Worm (Caenorhabditis elegans) whole organism, L3 larva: ENCODE measurements around the gene E02A10.3.

Experiments used
- ZK546.5 ChIP-seq: sonication (generic microtip); optimal IDR thresholded peaks from 2 replicates; lab custom pipeline; 2017; ENCODE audit warnings: missing biosample characterization, missing genetic modification characterization
- ceh-28 ChIP-seq: fragments of 150-350 bp; optimal IDR thresholded peaks from 2 replicates; lab custom pipeline; 2014; ENCODE audit warnings: missing biosample characterization, missing genetic modification reagents, missing genetic modification characterization
- ceh-82 ChIP-seq: fragments of 150-350 bp; optimal IDR thresholded peaks from 2 replicates; lab custom pipeline; 2014; ENCODE audit warnings: missing biosample characterization, missing genetic modification characterization
- daf-12 ChIP-seq: fragments of 150-350 bp; optimal IDR thresholded peaks from 2 replicates; lab custom pipeline; 2014; ENCODE audit warnings: missing biosample characterization, missing genetic modification reagents, missing genetic modification characterization
- nhr-11 ChIP-seq: fragments of 150-350 bp; optimal IDR thresholded peaks from 2 replicates; lab custom pipeline; 2014; ENCODE audit warnings: missing biosample characterization, missing genetic modification characterization
- nhr-12 ChIP-seq: fragments of 150-350 bp; optimal IDR thresholded peaks from 2 replicates; lab custom pipeline; 2014; ENCODE audit warnings: missing biosample characterization, missing genetic modification characterization
- nhr-237 ChIP-seq: fragments of 150-350 bp; optimal IDR thresholded peaks from 2 replicates; lab custom pipeline; 2014; ENCODE audit warnings: missing biosample characterization, missing genetic modification characterization
- nhr-28 ChIP-seq: fragments of 150-350 bp; optimal IDR thresholded peaks from 2 replicates; lab custom pipeline; 2014; ENCODE audit warnings: missing biosample characterization, missing genetic modification characterization
- pha-4 ChIP-seq: fragments of 150-350 bp; optimal IDR thresholded peaks from 2 replicates; lab custom pipeline; 2014; ENCODE audit warnings: missing biosample characterization, missing genetic modification reagents, missing genetic modification characterization
- pqm-1 ChIP-seq: fragments of 150-350 bp; optimal IDR thresholded peaks from 2 replicates; lab custom pipeline; 2017; ENCODE audit warnings: missing biosample characterization, missing genetic modification characterization, inconsistent platforms
- skn-1 ChIP-seq: fragments of 150-350 bp; optimal IDR thresholded peaks from 2 replicates; lab custom pipeline; 2014; ENCODE audit warnings: missing biosample characterization, missing genetic modification characterization
- unc-39 ChIP-seq: sonication (generic microtip); optimal IDR thresholded peaks from 4 replicates; lab custom pipeline; 2017; ENCODE audit warnings: missing biosample characterization, missing genetic modification characterization
- zag-1 ChIP-seq: fragments of 150-350 bp; optimal IDR thresholded peaks from 2 replicates; lab custom pipeline; 2014; ENCODE audit warnings: missing biosample characterization, missing genetic modification characterization

ce11 chrV:12533635-12534150, 45.7 kb upstream of the E02A10.3 start:
- TF ChIP-seq zag-1 (tag; lab: Kevin White, UChicago) (no peak), nhr-12 (tag; lab: Kevin White, UChicago) (no peak), ZK546.5 (tag; lab: Kevin White, UChicago) (no peak), ceh-28 (tag; lab: Kevin White, UChicago) (no peak), pha-4 (tag; lab: Kevin White, UChicago) (no peak), daf-12 (tag; lab: Kevin White, UChicago) (peak; percentile 26), unc-39 (tag; lab: Kevin White, UChicago) (no peak), skn-1 (tag; lab: Kevin White, UChicago) (no peak), pqm-1 (tag; lab: Kevin White, UChicago) (no peak), nhr-28 (no peak), nhr-11 (tag; lab: Kevin White, UChicago) (no peak), ceh-82 (no peak), nhr-237 (tag; lab: Kevin White, UChicago) (no peak)
